Worm (Caenorhabditis elegans) whole organism, L3 larva: ENCODE data around the gene F14H12.6.

ENCODE experiments used
- R02D3.7 ChIP-seq: fragments of 150-350 bp; optimal IDR thresholded peaks from 2 replicates; lab custom pipeline; 2014; ENCODE audit warnings: missing biosample characterization, missing genetic modification characterization
- aly-2 ChIP-seq: fragments of 150-350 bp; optimal IDR thresholded peaks from 2 replicates; lab custom pipeline; 2014; ENCODE audit warnings: missing biosample characterization, missing genetic modification characterization
- ama-1 ChIP-seq: fragments of 150-350 bp; optimal IDR thresholded peaks from 2 replicates; lab custom pipeline; 2018
- ceh-16 ChIP-seq: sonication (generic microtip); optimal IDR thresholded peaks from 2 replicates; lab custom pipeline; 2017; ENCODE audit warnings: missing biosample characterization, missing genetic modification characterization
- egl-27 ChIP-seq: sonication (generic microtip); optimal IDR thresholded peaks from 4 replicates; lab custom pipeline; 2017; ENCODE audit warnings: missing biosample characterization, missing genetic modification reagents, missing genetic modification characterization
- egl-5 ChIP-seq: fragments of 150-350 bp; optimal IDR thresholded peaks from 2 replicates; lab custom pipeline; 2017; ENCODE audit warnings: missing biosample characterization, missing genetic modification reagents, missing genetic modification characterization, inconsistent platforms
- elt-2 ChIP-seq: sonication (generic microtip); optimal IDR thresholded peaks from 2 replicates; lab custom pipeline; 2016; ENCODE audit warnings: missing genetic modification reagents, mild to moderate bottlenecking, missing genetic modification characterization, missing compliant biosample characterization
- elt-3 ChIP-seq, 3 experiments: fragments of 150-350 bp in 1 of 3; sonication (generic microtip) in 2 of 3; optimal IDR thresholded peaks; 2 replicates in 2 of 3; 4 replicates in 1 of 3; lab custom pipeline; 2014 to 2017; ENCODE audit warnings: missing biosample characterization in 3 of 3, missing genetic modification characterization in 3 of 3
- eor-1 ChIP-seq, 2 experiments: fragments of 150-350 bp; optimal IDR thresholded peaks; 2 replicates each; lab custom pipeline; 2014 to 2018; ENCODE audit warnings: missing biosample characterization in 2 of 2, missing genetic modification characterization in 2 of 2
- fkh-10 ChIP-seq: sonication (generic microtip); optimal IDR thresholded peaks from 2 replicates; lab custom pipeline; 2017; ENCODE audit warnings: missing biosample characterization, missing genetic modification reagents, missing genetic modification characterization
- fos-1 ChIP-seq: fragments of 150-350 bp; optimal IDR thresholded peaks from 2 replicates; lab custom pipeline; 2014; ENCODE audit warnings: missing biosample characterization, missing genetic modification characterization
- hmg-11 ChIP-seq: sonication (generic microtip); optimal IDR thresholded peaks from 2 replicates; lab custom pipeline; 2016; ENCODE audit warnings: missing genetic modification characterization, missing compliant biosample characterization
- lin-15B ChIP-seq: fragments of 150-350 bp; optimal IDR thresholded peaks from 2 replicates; lab custom pipeline; 2014; ENCODE audit warnings: missing biosample characterization, missing genetic modification characterization
- lin-39 ChIP-seq: fragments of 150-350 bp; optimal IDR thresholded peaks from 2 replicates; lab custom pipeline; 2018; ENCODE audit warnings: missing biosample characterization, missing genetic modification reagents, missing genetic modification characterization
- lsy-12 ChIP-seq: sonication (generic microtip); optimal IDR thresholded peaks from 2 replicates; lab custom pipeline; 2016; ENCODE audit warnings: mild to moderate bottlenecking, missing genetic modification characterization, missing compliant biosample characterization
- mdl-1 ChIP-seq: fragments of 150-350 bp; optimal IDR thresholded peaks from 2 replicates; lab custom pipeline; 2014; ENCODE audit warnings: missing biosample characterization, missing genetic modification characterization
- mml-1 ChIP-seq: fragments of 150-350 bp; sonication (generic microtip); optimal IDR thresholded peaks from 3 replicates; lab custom pipeline; 2014; ENCODE audit warnings: missing biosample characterization, missing genetic modification characterization
- nhr-11 ChIP-seq: fragments of 150-350 bp; optimal IDR thresholded peaks from 2 replicates; lab custom pipeline; 2014; ENCODE audit warnings: missing biosample characterization, missing genetic modification characterization
- nhr-12 ChIP-seq: fragments of 150-350 bp; optimal IDR thresholded peaks from 2 replicates; lab custom pipeline; 2014; ENCODE audit warnings: missing biosample characterization, missing genetic modification characterization
- nhr-23 ChIP-seq: fragments of 150-350 bp; optimal IDR thresholded peaks from 2 replicates; lab custom pipeline; 2014; ENCODE audit warnings: missing biosample characterization, missing genetic modification reagents, missing genetic modification characterization
- nhr-237 ChIP-seq: fragments of 150-350 bp; optimal IDR thresholded peaks from 2 replicates; lab custom pipeline; 2014; ENCODE audit warnings: missing biosample characterization, missing genetic modification characterization
- nhr-25 ChIP-seq: sonication (generic microtip); optimal IDR thresholded peaks from 2 replicates; lab custom pipeline; 2017; ENCODE audit warnings: missing biosample characterization, missing genetic modification characterization
- nhr-76 ChIP-seq: fragments of 150-350 bp; sonication (generic microtip); optimal IDR thresholded peaks from 5 replicates; lab custom pipeline; 2014; ENCODE audit warnings: missing biosample characterization, missing genetic modification characterization
- nhr-77 ChIP-seq: fragments of 150-350 bp; optimal IDR thresholded peaks from 2 replicates; lab custom pipeline; 2014; ENCODE audit warnings: missing biosample characterization, missing genetic modification characterization
- pha-4 ChIP-seq: fragments of 150-350 bp; optimal IDR thresholded peaks from 2 replicates; lab custom pipeline; 2014; ENCODE audit warnings: missing biosample characterization, missing genetic modification reagents, missing genetic modification characterization
- pqm-1 ChIP-seq: fragments of 150-350 bp; optimal IDR thresholded peaks from 2 replicates; lab custom pipeline; 2017; ENCODE audit warnings: missing biosample characterization, missing genetic modification characterization, inconsistent platforms
- skn-1 ChIP-seq: fragments of 150-350 bp; optimal IDR thresholded peaks from 2 replicates; lab custom pipeline; 2014; ENCODE audit warnings: missing biosample characterization, missing genetic modification characterization
- snpc-4 ChIP-seq: fragments of 150-350 bp; optimal IDR thresholded peaks from 2 replicates; lab custom pipeline; 2014; ENCODE audit warnings: missing biosample characterization, missing genetic modification characterization
- tbx-2 ChIP-seq: sonication (generic microtip); optimal IDR thresholded peaks from 2 replicates; lab custom pipeline; 2016; ENCODE audit warnings: mild to moderate bottlenecking, missing genetic modification characterization, missing compliant biosample characterization
- unc-39 ChIP-seq: sonication (generic microtip); optimal IDR thresholded peaks from 4 replicates; lab custom pipeline; 2017; ENCODE audit warnings: missing biosample characterization, missing genetic modification characterization
- zag-1 ChIP-seq: fragments of 150-350 bp; optimal IDR thresholded peaks from 2 replicates; lab custom pipeline; 2014; ENCODE audit warnings: missing biosample characterization, missing genetic modification characterization
- ztf-11 ChIP-seq: fragments of 150-350 bp; optimal IDR thresholded peaks from 2 replicates; lab custom pipeline; 2014; ENCODE audit warnings: missing biosample characterization, missing genetic modification characterization

F14H12.6 gene

ce11 chrX:4328816-4329215 is 28.6 kb downstream of the F14H12.6 start, which contains the start of gene C24A8.5:
Gene C24A8.5 (minus strand): TSS chrX:4328916.
- TF ChIP-seq lsy-12 (tag; lab: Kevin White, UChicago) (no peak), ama-1 (lab: Kevin White, UChicago) (no peak), zag-1 (tag; lab: Kevin White, UChicago) (no peak), R02D3.7 (tag; lab: Kevin White, UChicago) (no peak), egl-5 (tag; lab: Kevin White, UChicago) (no peak), lin-39 (tag; lab: Kevin White, UChicago) (no peak), eor-1 (tag; optimal IDR thresholded peaks at IDR 0.05; lab: Kevin White, UChicago) (no peak), nhr-23 (tag; lab: Kevin White, UChicago) (no peak), mdl-1 (no peak), elt-2 (tag; lab: Kevin White, UChicago) (no peak), unc-39 (no peak), mml-1 (tag; lab: Kevin White, UChicago) (no peak), ztf-11 (tag; lab: Kevin White, UChicago) (no peak), skn-1 (tag; lab: Kevin White, UChicago) (no peak), nhr-11 (tag; lab: Kevin White, UChicago) (no peak)

DNA sequence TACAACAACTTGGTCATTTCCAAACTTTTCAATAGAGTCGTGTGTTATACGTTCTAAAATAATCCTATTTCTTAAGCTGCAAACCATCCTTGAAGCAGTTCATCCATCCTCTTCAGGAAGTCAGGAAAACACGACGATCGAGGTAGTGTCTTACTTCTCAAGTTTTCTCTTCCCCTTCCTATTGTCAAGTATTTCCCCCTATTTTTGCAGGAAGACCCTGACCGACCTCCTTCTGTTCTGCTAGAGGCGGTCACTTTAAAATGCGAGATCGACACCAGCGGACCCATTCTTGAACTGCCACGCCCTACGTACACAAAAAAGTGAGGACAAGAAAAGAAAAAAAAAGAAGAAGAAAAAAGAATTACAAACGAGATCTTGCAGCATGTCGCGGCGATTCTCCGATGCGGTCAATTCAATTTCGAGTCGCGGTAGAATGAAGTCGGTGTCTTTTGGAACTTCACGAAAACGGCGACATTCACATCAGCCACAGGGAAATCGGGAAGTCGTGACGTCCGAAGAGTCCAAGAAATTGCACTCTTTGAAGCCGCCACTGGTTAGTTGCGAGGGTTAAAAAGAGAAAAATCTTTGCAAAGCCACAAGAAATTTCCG is 34.4 kb downstream of the F14H12.6 start:
- TF ChIP-seq mml-1 (tag; lab: Kevin White, UChicago) (no peak), fkh-10 (GFP tag; lab: Kevin White, UChicago) (peak; percentile 76), aly-2 (tag; lab: Kevin White, UChicago) (no peak)

ce11 chrX:4320563-4320962 is 36.8 kb downstream of the F14H12.6 start, which contains the start of gene dop-6:
Gene dop-6 (plus strand): TSS chrX:4320863.
- TF ChIP-seq nhr-25 (tag; lab: Kevin White, UChicago) (no peak), egl-5 (tag; lab: Kevin White, UChicago) (no peak), pqm-1 (tag; lab: Kevin White, UChicago) (no peak), nhr-12 (tag; lab: Kevin White, UChicago) (no peak), nhr-77 (tag; lab: Kevin White, UChicago) (no peak), ceh-16 (no peak), hmg-11 (tag; lab: Kevin White, UChicago) (no peak), egl-27 (tag; lab: Kevin White, UChicago) (no peak), tbx-2 (tag; lab: Kevin White, UChicago) (no peak), elt-3 (tag; optimal IDR thresholded peaks at IDR 0.05; lab: Kevin White, UChicago) (no peak), fos-1 (tag; lab: Kevin White, UChicago) (no peak), aly-2 (tag; lab: Kevin White, UChicago) (no peak), lin-15B (tag; lab: Kevin White, UChicago) (no peak), unc-39 (no peak), nhr-76 (tag; lab: Kevin White, UChicago) (no peak), snpc-4 (tag; lab: Kevin White, UChicago) (no peak), pha-4 (tag; lab: Kevin White, UChicago) (no peak)

DNA sequence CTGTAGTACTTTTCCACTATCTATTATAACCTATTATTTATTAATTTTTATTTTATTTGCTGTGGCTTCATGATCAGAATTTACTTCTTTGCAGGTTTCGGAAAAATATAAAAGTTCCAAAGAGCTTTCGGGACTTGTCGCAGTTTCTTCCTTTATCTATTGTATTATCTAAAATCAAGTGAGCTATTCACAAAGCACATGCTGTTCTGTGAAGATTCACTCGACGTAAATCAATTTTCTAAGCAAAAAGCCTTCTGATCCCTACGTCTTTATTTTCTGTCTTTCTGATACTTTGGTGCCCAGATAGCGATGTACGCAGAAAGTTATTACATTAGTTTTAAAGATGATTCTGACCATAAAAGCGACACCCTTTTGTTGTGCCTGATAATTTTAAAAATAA is 40.3 kb downstream of the F14H12.6 start:
- no peak for TF ChIP-seq mml-1 (tag; lab: Kevin White, UChicago)
- no peak for TF ChIP-seq pqm-1 (tag; lab: Kevin White, UChicago)
- TF ChIP-seq nhr-237 = no peak
- TF ChIP-seq nhr-23 (tag; lab: Kevin White, UChicago) = no peak
- TF ChIP-seq fkh-10 (GFP tag; lab: Kevin White, UChicago) = peak; percentile 97
- TF ChIP-seq tbx-2 (tag; lab: Kevin White, UChicago) = no peak
- no peak for TF ChIP-seq elt-2 (tag; lab: Kevin White, UChicago)

ce11 chrX:4314939-4315338 is 42.4 kb downstream of the F14H12.6 start:
- TF ChIP-seq fkh-10 (GFP tag; lab: Kevin White, UChicago) = peak; percentile 87
- no peak for TF ChIP-seq ama-1 (lab: Kevin White, UChicago)

DNA sequence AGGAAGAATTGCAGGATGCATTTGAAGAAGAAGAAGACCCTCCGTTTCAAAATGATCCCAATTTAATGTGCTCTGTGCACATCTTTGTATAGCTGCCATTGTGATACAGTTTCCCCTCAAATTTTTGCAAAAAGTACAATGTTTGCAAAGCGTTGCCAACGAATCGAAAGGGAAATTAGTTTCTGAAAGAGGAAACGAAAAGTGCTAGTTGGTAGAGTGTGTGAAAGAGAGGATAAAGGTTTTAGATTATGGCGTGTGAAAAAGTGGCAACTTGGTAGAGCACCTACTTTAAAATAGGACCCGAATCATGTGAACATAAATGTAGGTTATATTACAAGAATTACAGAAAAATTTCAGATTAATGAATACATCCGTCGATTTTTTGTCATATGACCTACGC is 45.7 kb downstream of the F14H12.6 start, which contains the start of gene C52B9.8:
Gene C52B9.8 (minus strand): TSS at position 101 of the 400 bp plus-strand sequence.
- TF ChIP-seq elt-3 (tag; optimal IDR thresholded peaks at IDR 0.05; lab: Kevin White, UChicago) = no peak
- no peak for TF ChIP-seq snpc-4 (tag; lab: Kevin White, UChicago)
